Worm (Caenorhabditis elegans): ENCODE data around the gene F47D12.9.

ce11 chrIII:6334364-6334763 is 31.2 kb upstream of the F47D12.9 start:
- no peak for TF ChIP-seq ets-7 (tag; optimal IDR thresholded peaks at IDR 0.05)
- TF ChIP-seq ama-1 (optimal IDR thresholded peaks at IDR 0.05): no peak
- no peak for TF ChIP-seq ceh-13 (GFP tag; optimal IDR thresholded peaks at IDR 0.05)
- no peak for TF ChIP-seq hmg-4 (GFP tag; optimal IDR thresholded peaks at IDR 0.05)
- TF ChIP-seq pes-1 (GFP tag; IDR thresholded peaks at IDR 0.05): no peak
- no peak for TF ChIP-seq flt-1 (GFP tag; IDR thresholded peaks at IDR 0.05)
- TF ChIP-seq B0310.2 (tag; optimal IDR thresholded peaks at IDR 0.05): no peak
- no peak for TF ChIP-seq hmbx-1 (tag; optimal IDR thresholded peaks at IDR 0.05)
- TF ChIP-seq tbx-11 (GFP tag; IDR thresholded peaks at IDR 0.05): no peak
- no peak for TF ChIP-seq tra-4 (tag; optimal IDR thresholded peaks at IDR 0.05)
- TF ChIP-seq F13C5.2 (tag; optimal IDR thresholded peaks at IDR 0.05): no peak
- TF ChIP-seq ceh-36 (tag; optimal IDR thresholded peaks at IDR 0.05): no peak

Data from whole organism, early embryonic.